Worm (Caenorhabditis elegans): ENCODE data around the gene sad-1.

Gene sad-1

ce11 chrX:13518861-13519713 lies 18.6 kb upstream of the sad-1 start, which contains the start of the genes cdk-4 and F18H3.1:
TSS of gene cdk-4 (minus strand) at chrX:13518911.
TSS of gene F18H3.1 (plus strand) at chrX:13519663.
- no peak for TF ChIP-seq unc-62 (GFP tag; optimal IDR thresholded peaks at IDR 0.05)

ce11 chrX:13514384-13514783 lies 13.9 kb upstream of the sad-1 start:
- TF ChIP-seq unc-62 (GFP tag; optimal IDR thresholded peaks at IDR 0.05), result no peak

ce11 chrX:13511796-13512195 lies 11.3 kb upstream of the sad-1 start:
- TF ChIP-seq unc-62 (GFP tag; optimal IDR thresholded peaks at IDR 0.05), result no peak

ce11 chrX:13510997-13511396 lies 10.5 kb upstream of the sad-1 start, which contains the start of gene col-185:
TSS of gene col-185 (minus strand) at chrX:13511097.
- no peak for TF ChIP-seq unc-62 (GFP tag; optimal IDR thresholded peaks at IDR 0.05)

ce11 chrX:13510234-13510837 lies 9.9 kb upstream of the sad-1 start:
- TF ChIP-seq unc-62 (GFP tag; optimal IDR thresholded peaks at IDR 0.05), result no peak

ce11 chrX:13507233-13507632 lies 6.8 kb upstream of the sad-1 start, which contains the start of gene H06A10.1:
TSS of gene H06A10.1 (plus strand) at chrX:13507533.
- no peak for TF ChIP-seq unc-62 (GFP tag; optimal IDR thresholded peaks at IDR 0.05)

ce11 chrX:13506493-13506892 lies 6.0 kb upstream of the sad-1 start:
- no peak for TF ChIP-seq unc-62 (GFP tag; optimal IDR thresholded peaks at IDR 0.05)

ce11 chrX:13506043-13506442 lies 5.6 kb upstream of the sad-1 start:
- no peak for TF ChIP-seq unc-62 (GFP tag; optimal IDR thresholded peaks at IDR 0.05)

- no peak for TF ChIP-seq unc-62 (GFP tag; optimal IDR thresholded peaks at IDR 0.05)
Measured at ce11 chrX:13505201-13505600, 4.7 kb upstream of the sad-1 start.

- TF ChIP-seq unc-62 (GFP tag; optimal IDR thresholded peaks at IDR 0.05), result no peak
Measured at ce11 chrX:13503839-13504238, 3.4 kb upstream of the sad-1 start.

ce11 chrX:13502282-13502681 lies 1.8 kb upstream of the sad-1 start:
- TF ChIP-seq unc-62 (GFP tag; optimal IDR thresholded peaks at IDR 0.05), result no peak

ce11 chrX:13499923-13500322 lies 545 bp downstream of the sad-1 start:
- TF ChIP-seq unc-62 (GFP tag; optimal IDR thresholded peaks at IDR 0.05), result no peak

ce11 chrX:13499098-13499497 lies 1.4 kb downstream of the sad-1 start:
- no peak for TF ChIP-seq unc-62 (GFP tag; optimal IDR thresholded peaks at IDR 0.05)

- TF ChIP-seq unc-62 (GFP tag; optimal IDR thresholded peaks at IDR 0.05), result no peak
Measured at ce11 chrX:13493762-13494161, 6.7 kb downstream of the sad-1 start.

ce11 chrX:13484813-13485212 lies 15.7 kb downstream of the sad-1 start, which contains the start of gene srd-51:
TSS of gene srd-51 (minus strand) at chrX:13484913.
- TF ChIP-seq unc-62 (GFP tag; optimal IDR thresholded peaks at IDR 0.05), result no peak

ce11 chrX:13481704-13482103 lies 18.8 kb downstream of the sad-1 start, which contains the start of gene srd-50:
TSS of gene srd-50 (minus strand) at chrX:13481804.
- no peak for TF ChIP-seq unc-62 (GFP tag; optimal IDR thresholded peaks at IDR 0.05)

ce11 chrX:13477356-13477755 lies 23.1 kb downstream of the sad-1 start, which contains the start of gene efn-3:
TSS of gene efn-3 (minus strand) at chrX:13477456.
- TF ChIP-seq unc-62 (GFP tag; optimal IDR thresholded peaks at IDR 0.05), result no peak
